Fruit fly (Drosophila melanogaster) whole organism, adult: ENCODE data around the gene waw.

Experiments
- CG33017 ChIP-seq: fragments of 200-800 bp; sonication (Bioruptor generic); optimal IDR thresholded peaks from 2 replicates; lab custom pipeline; 2018; ENCODE audit warnings: missing biosample characterization, mild to moderate bottlenecking, missing genetic modification characterization, moderate library complexity
- Clk ChIP-seq: fragments of 200-800 bp; sonication (Bioruptor generic); optimal IDR thresholded peaks from 2 replicates; lab custom pipeline; 2017; ENCODE audit warnings: missing biosample characterization, missing genetic modification characterization
- Mnt ChIP-seq: fragments of 200-800 bp; sonication (Bioruptor generic); optimal IDR thresholded peaks from 2 replicates; lab custom pipeline; 2016; ENCODE audit warnings: missing biosample characterization, mild to moderate bottlenecking, missing genetic modification characterization

- TF ChIP-seq Clk (peak; percentile 48), CG33017 (peak; percentile 49), Mnt (GFP tag; lab: Kevin White, UChicago) (peak; percentile 88)
These were observed 23.3 kb upstream of the waw start, which contains the start of the genes tty and fliI for dm6 chrX:21339476-21339931.
